Worm (Caenorhabditis elegans) whole organism, midembryonic: ENCODE measurements around the gene ZK1320.3.

Source experiments
- T22C8.4 ChIP-seq: fragments of 200-800 bp; sonication (Bioruptor generic); IDR thresholded peaks from 2 replicates; pipeline ENCODE4 v1.3.6; 2022; ENCODE audit warnings: missing genetic modification characterization, missing compliant biosample characterization
- cog-1 ChIP-seq: sonication (generic microtip); optimal IDR thresholded peaks from 2 replicates; lab custom pipeline; 2016; ENCODE audit warnings: missing genetic modification characterization, missing compliant biosample characterization
- flt-1 ChIP-seq: fragments of 200-800 bp; sonication (Bioruptor generic); IDR thresholded peaks from 2 replicates; pipeline ENCODE4 v1.3.6; 2022; ENCODE audit warnings: missing genetic modification characterization, missing compliant biosample characterization
- klf-2 ChIP-seq: fragments of 200-800 bp; sonication (Bioruptor generic); conservative IDR thresholded peaks from 2 replicates; pipeline ENCODE4 v1.3.6; 2022; ENCODE audit warnings: missing genetic modification reagents, missing genetic modification characterization, missing compliant biosample characterization
- med-1 ChIP-seq: sonication (generic microtip); optimal IDR thresholded peaks from 2 replicates; lab custom pipeline; 2017; ENCODE audit warnings: missing genetic modification characterization, mild to moderate bottlenecking, missing compliant biosample characterization, antibody characterized with exemption, missing genetic modification reagents; ENCODE audit not compliant: insufficient read depth
- ref-1 ChIP-seq: fragments of 200-800 bp; sonication (Bioruptor generic); conservative IDR thresholded peaks from 2 replicates; pipeline ENCODE4 v1.3.6; 2022; ENCODE audit warnings: missing genetic modification reagents, missing genetic modification characterization, missing compliant biosample characterization
- tab-1 ChIP-seq: fragments of 200-800 bp; sonication (Bioruptor generic); IDR thresholded peaks from 2 replicates; pipeline ENCODE4 v1.3.6; 2022; ENCODE audit warnings: missing genetic modification characterization, missing compliant biosample characterization
- ztf-23 ChIP-seq: fragments of 200-800 bp; sonication (Bioruptor generic); IDR thresholded peaks from 2 replicates; pipeline ENCODE4 v1.3.6; 2022; ENCODE audit warnings: missing genetic modification reagents, missing genetic modification characterization, missing compliant biosample characterization
- ztf-29 ChIP-seq: fragments of 200-800 bp; sonication (Bioruptor generic); IDR thresholded peaks from 2 replicates; pipeline ENCODE4 v1.3.6; 2022; ENCODE audit warnings: missing genetic modification reagents, missing genetic modification characterization, missing compliant biosample characterization

The ZK1320.3 gene

ce11 chrII:9649191-9649590, 11.0 kb downstream of the ZK1320.3 start, which contains the start of gene ZK1307.9:
Gene ZK1307.9 (plus strand): TSS chrII:9649491.
- TF ChIP-seq T22C8.4 (GFP tag; lab: Robert Waterston, UW) (no peak), flt-1 (GFP tag; lab: Robert Waterston, UW) (no peak), ztf-23 (GFP tag; lab: Robert Waterston, UW) (no peak), tab-1 (GFP tag; lab: Robert Waterston, UW) (no peak), cog-1 (no peak), ref-1 (GFP tag; lab: Robert Waterston, UW) (no peak), ztf-29 (GFP tag; lab: Robert Waterston, UW) (no peak), med-1 (GFP tag; lab: Kevin White, UChicago) (no peak)

ce11 chrII:9646928-9647838, 13.0 kb downstream of the ZK1320.3 start, which contains the start of gene sqv-8:
Gene sqv-8 (plus strand): TSS chrII:9646978.
- no peak for TF ChIP-seq tab-1 (GFP tag; lab: Robert Waterston, UW)
- no peak for TF ChIP-seq ref-1 (GFP tag; lab: Robert Waterston, UW)
- TF ChIP-seq T22C8.4 (GFP tag; lab: Robert Waterston, UW): peak; percentile 35; the same call in 1 of the 2 replicates
- no peak for TF ChIP-seq cog-1
- no peak for TF ChIP-seq klf-2 (GFP tag; lab: Robert Waterston, UW)
- no peak for TF ChIP-seq flt-1 (GFP tag; lab: Robert Waterston, UW)
- no peak for TF ChIP-seq ztf-23 (GFP tag; lab: Robert Waterston, UW)
- TF ChIP-seq med-1 (GFP tag; lab: Kevin White, UChicago): no peak

- TF ChIP-seq tab-1 (GFP tag; lab: Robert Waterston, UW): 0 out of 2 replicates have a peak, but pooled peaks have one; percentile 53
- peak; percentile 67; the same call in 1 of the 2 replicates for TF ChIP-seq flt-1 (GFP tag; lab: Robert Waterston, UW)
- TF ChIP-seq ztf-23 (GFP tag; lab: Robert Waterston, UW): peak; percentile 62; the same call in 1 of the 2 replicates
- TF ChIP-seq T22C8.4 (GFP tag; lab: Robert Waterston, UW): peak; percentile 82
- peak; percentile 65 for TF ChIP-seq cog-1
- TF ChIP-seq ztf-29 (GFP tag; lab: Robert Waterston, UW): no peak
These were observed 14.1 kb downstream of the ZK1320.3 start for ce11 chrII:9646122-9646555.

- TF ChIP-seq ref-1 (GFP tag; lab: Robert Waterston, UW): no peak
- no peak for TF ChIP-seq cog-1
- no peak for TF ChIP-seq T22C8.4 (GFP tag; lab: Robert Waterston, UW)
- TF ChIP-seq ztf-29 (GFP tag; lab: Robert Waterston, UW): peak; percentile 25; the same call in 1 of the 2 replicates
These were observed 15.1 kb downstream of the ZK1320.3 start for ce11 chrII:9644940-9645634.

- TF ChIP-seq cog-1 (no peak), T22C8.4 (GFP tag; lab: Robert Waterston, UW) (no peak), klf-2 (GFP tag; lab: Robert Waterston, UW) (no peak), flt-1 (GFP tag; lab: Robert Waterston, UW) (no peak), tab-1 (GFP tag; lab: Robert Waterston, UW) (no peak), ztf-23 (GFP tag; lab: Robert Waterston, UW) (no peak), ztf-29 (GFP tag; lab: Robert Waterston, UW) (no peak), ref-1 (GFP tag; lab: Robert Waterston, UW) (no peak), med-1 (GFP tag; lab: Kevin White, UChicago) (no peak)
These were observed 15.8 kb downstream of the ZK1320.3 start, which contains the start of gene fzr-1 for ce11 chrII:9644438-9644837. Gene fzr-1 (minus strand): TSS chrII:9644466.

ce11 chrII:9636300-9636699, 23.9 kb downstream of the ZK1320.3 start, which contains the start of gene ZK1307.7:
Gene ZK1307.7 (plus strand): TSS chrII:9636600.
- TF ChIP-seq T22C8.4 (GFP tag; lab: Robert Waterston, UW) (no peak), med-1 (GFP tag; lab: Kevin White, UChicago) (no peak), ztf-29 (GFP tag; lab: Robert Waterston, UW) (no peak), cog-1 (no peak), klf-2 (GFP tag; lab: Robert Waterston, UW) (no peak), ref-1 (GFP tag; lab: Robert Waterston, UW) (no peak), flt-1 (GFP tag; lab: Robert Waterston, UW) (no peak)

ce11 chrII:9625930-9626329, 34.3 kb downstream of the ZK1320.3 start:
- TF ChIP-seq ztf-23 (GFP tag; lab: Robert Waterston, UW) (no peak), med-1 (GFP tag; lab: Kevin White, UChicago) (no peak), cog-1 (no peak), flt-1 (GFP tag; lab: Robert Waterston, UW) (no peak), ref-1 (GFP tag; lab: Robert Waterston, UW) (no peak), klf-2 (GFP tag; lab: Robert Waterston, UW) (no peak)

ce11 chrII:9624110-9624695, 36.0 kb downstream of the ZK1320.3 start, which contains the start of the genes dnj-20 and ZK1307.8:
Gene dnj-20 (minus strand): TSS chrII:9624176.
Gene ZK1307.8 (plus strand): TSS chrII:9624613.
- TF ChIP-seq cog-1 (no peak), tab-1 (GFP tag; lab: Robert Waterston, UW) (no peak), klf-2 (GFP tag; lab: Robert Waterston, UW) (no peak), ref-1 (GFP tag; lab: Robert Waterston, UW) (no peak), med-1 (GFP tag; lab: Kevin White, UChicago) (no peak), flt-1 (GFP tag; lab: Robert Waterston, UW) (no peak), ztf-29 (GFP tag; lab: Robert Waterston, UW) (no peak), T22C8.4 (GFP tag; lab: Robert Waterston, UW) (no peak), ztf-23 (GFP tag; lab: Robert Waterston, UW) (no peak)
